Fruit fly (Drosophila melanogaster): ENCODE results near the gene CG3777.

The CG3777 gene

dm6 chrX:338123-338527 is 58.6 kb downstream of the CG3777 start:
- TF ChIP-seq cyc (GFP tag; optimal IDR thresholded peaks at IDR 0.05): no peak
- peak; percentile 39 for TF ChIP-seq CG16779 (tag; optimal IDR thresholded peaks at IDR 0.05)
- no peak for TF ChIP-seq Eip75B (GFP tag; optimal IDR thresholded peaks at IDR 0.05)
- no peak for TF ChIP-seq vri (GFP tag; optimal IDR thresholded peaks at IDR 0.05)
- TF ChIP-seq Sox15 (GFP tag; optimal IDR thresholded peaks at IDR 0.05): no peak
- TF ChIP-seq Gug (GFP tag; IDR thresholded peaks at IDR 0.05): no peak
- peak; percentile 88 for TF ChIP-seq CG8119 (GFP tag; IDR thresholded peaks at IDR 0.05)
- TF ChIP-seq CG11294 (GFP tag; IDR thresholded peaks at IDR 0.05): no peak
- peak; percentile 76; the same call in 1 of the 3 replicates for TF ChIP-seq eg (GFP tag; IDR thresholded peaks at IDR 0.05)
- TF ChIP-seq Eip93F (GFP tag; optimal IDR thresholded peaks at IDR 0.05): no peak
- no peak for TF ChIP-seq fd85E (GFP tag; optimal IDR thresholded peaks at IDR 0.05)
- peak; percentile 91 for TF ChIP-seq CG15336 (GFP tag; IDR thresholded peaks at IDR 0.05)
- peak; percentile 13 for TF ChIP-seq spab (GFP tag; optimal IDR thresholded peaks at IDR 0.05)
- TF ChIP-seq ss (GFP tag; optimal IDR thresholded peaks at IDR 0.05): peak; percentile 52 to 68
- peak; percentile 39 for TF ChIP-seq Lpt (GFP tag; optimal IDR thresholded peaks at IDR 0.05)
- no peak for TF ChIP-seq CG31627 (GFP tag; optimal IDR thresholded peaks at IDR 0.05)
- peak; percentile 66 for TF ChIP-seq CG10631 (GFP tag; optimal IDR thresholded peaks at IDR 0.05)
- no peak for TF ChIP-seq Blimp-1 (GFP tag; optimal IDR thresholded peaks at IDR 0.05)
- TF ChIP-seq fkh (GFP tag; optimal IDR thresholded peaks at IDR 0.05): no peak
- peak; percentile 64 for TF ChIP-seq dsx (GFP tag; optimal IDR thresholded peaks at IDR 0.05; ENCODE audit: poor library complexity, severe bottlenecking)
- no peak for TF ChIP-seq topi (GFP tag; optimal IDR thresholded peaks at IDR 0.05)
- peak; percentile 66 for TF ChIP-seq achi (GFP tag; optimal IDR thresholded peaks at IDR 0.05)
- no peak for TF ChIP-seq CG1621 (tag; optimal IDR thresholded peaks at IDR 0.05)
- TF ChIP-seq CG32006 (GFP tag; optimal IDR thresholded peaks at IDR 0.05): peak; percentile 76
- TF ChIP-seq esn (GFP tag; optimal IDR thresholded peaks at IDR 0.05): peak; percentile 17
- TF ChIP-seq CG4318 (GFP tag; optimal IDR thresholded peaks at IDR 0.05): peak; percentile 41
- peak in 1 of 2 experiments; percentile 71 for TF ChIP-seq salr (GFP tag; optimal IDR thresholded peaks at IDR 0.05)
- TF ChIP-seq Smox (GFP tag; optimal IDR thresholded peaks at IDR 0.05): no peak
- TF ChIP-seq Hr39 (GFP tag; optimal IDR thresholded peaks at IDR 0.05): no peak
- TF ChIP-seq CG3032 (tag; optimal IDR thresholded peaks at IDR 0.05): peak; percentile 69
- TF ChIP-seq CG11762 (GFP tag; optimal IDR thresholded peaks at IDR 0.05; ENCODE audit: insufficient read depth): peak; percentile 52
- peak; percentile 68 for TF ChIP-seq CG34406 (GFP tag; optimal IDR thresholded peaks at IDR 0.05)
- TF ChIP-seq CG8319 (GFP tag; optimal IDR thresholded peaks at IDR 0.05): no peak
- TF ChIP-seq Hr4 (GFP tag; optimal IDR thresholded peaks at IDR 0.05): peak; percentile 55
- TF ChIP-seq svp (GFP tag): peak; percentile 32
- TF ChIP-seq CG6792 (GFP tag; optimal IDR thresholded peaks at IDR 0.05): peak; percentile 30
- peak; percentile 68 for TF ChIP-seq CG8632 (GFP tag; optimal IDR thresholded peaks at IDR 0.05)
- no peak for TF ChIP-seq lz (GFP tag; optimal IDR thresholded peaks at IDR 0.05)
- TF ChIP-seq CG6808 (GFP tag; optimal IDR thresholded peaks at IDR 0.05): peak; percentile 48
- TF ChIP-seq CG6854 (GFP tag; optimal IDR thresholded peaks at IDR 0.05): no peak
- TF ChIP-seq CG6163 (GFP tag; IDR thresholded peaks at IDR 0.05): no peak
- TF ChIP-seq OdsH (GFP tag; optimal IDR thresholded peaks at IDR 0.05): peak; percentile 49
- TF ChIP-seq CG6276 (GFP tag; optimal IDR thresholded peaks at IDR 0.05): peak; percentile 79
- no peak for TF ChIP-seq Sox14 (GFP tag; optimal IDR thresholded peaks at IDR 0.05)
- TF ChIP-seq Ets21C (GFP tag; optimal IDR thresholded peaks at IDR 0.05): no peak
- peak; percentile 55 for TF ChIP-seq acj6 (GFP tag; optimal IDR thresholded peaks at IDR 0.05)
- TF ChIP-seq dac (GFP tag; optimal IDR thresholded peaks at IDR 0.05): no peak
- no peak for TF ChIP-seq Hr38 (GFP tag; optimal IDR thresholded peaks at IDR 0.05)
- no peak for TF ChIP-seq fd59A (GFP tag; optimal IDR thresholded peaks at IDR 0.05)
- peak; percentile 82 for TF ChIP-seq Eip78C (GFP tag)
- peak; percentile 3 for TF ChIP-seq pdm3 (GFP tag; optimal IDR thresholded peaks at IDR 0.05)
- no peak for TF ChIP-seq Sox102F (GFP tag; optimal IDR thresholded peaks at IDR 0.05)
- peak; percentile 49 for TF ChIP-seq CG3919 (GFP tag; optimal IDR thresholded peaks at IDR 0.05)
